Fruit fly (Drosophila melanogaster) whole organism, embryonic: ENCODE data around the gene Cdc37.
A peak's percentile ranks its signal among the peaks of the same experiment; 100 is the strongest.

Experiments used
- Bgb ChIP-seq: fragments of 200-800 bp; sonication (Bioruptor generic); IDR thresholded peaks from 2 replicates; pipeline ENCODE4 v1.3.6; 2022; ENCODE audit warnings: missing biosample characterization, missing genetic modification characterization; ENCODE audit not compliant: partially characterized antibody
- C15 ChIP-seq: fragments of 200-800 bp; sonication (Bioruptor generic); IDR thresholded peaks from 3 replicates; pipeline ENCODE4 v1.3.6; 2022; ENCODE audit warnings: missing biosample characterization, missing genetic modification characterization
- CG11504 ChIP-seq: fragments of 200-800 bp; sonication (Bioruptor generic); optimal IDR thresholded peaks from 3 replicates; lab custom pipeline; 2019; ENCODE audit warnings: missing biosample characterization, mild to moderate bottlenecking, missing genetic modification characterization, moderate library complexity
- CG12236 ChIP-seq: fragments of 200-800 bp; sonication (Bioruptor generic); optimal IDR thresholded peaks from 2 replicates; lab custom pipeline; 2016; ENCODE audit warnings: missing biosample characterization, missing genetic modification characterization
- CG12769 ChIP-seq: fragments of 200-800 bp; sonication (Bioruptor generic); optimal IDR thresholded peaks from 2 replicates; lab custom pipeline; 2019; ENCODE audit warnings: missing biosample characterization, mild to moderate bottlenecking, missing genetic modification characterization, moderate library complexity
- CG13296 ChIP-seq: fragments of 200-800 bp; sonication (Bioruptor generic); optimal IDR thresholded peaks from 3 replicates; lab custom pipeline; 2018; ENCODE audit warnings: missing biosample characterization, mild to moderate bottlenecking, missing genetic modification characterization
- CG14014 ChIP-seq: fragments of 200-800 bp; sonication (Bioruptor generic); IDR thresholded peaks from 2 replicates; pipeline ENCODE4 v1.3.6; 2022; ENCODE audit warnings: missing biosample characterization, missing genetic modification characterization
- CG14441 ChIP-seq: fragments of 200-800 bp; sonication (Bioruptor generic); IDR thresholded peaks from 2 replicates; pipeline ENCODE4 v1.3.6; 2022; ENCODE audit warnings: missing biosample characterization, missing genetic modification characterization
- CG14710 ChIP-seq: fragments of 200-800 bp; sonication (Bioruptor generic); optimal IDR thresholded peaks from 3 replicates; lab custom pipeline; 2019; ENCODE audit warnings: missing biosample characterization, mild to moderate bottlenecking, missing genetic modification characterization, moderate library complexity
- CG17328 ChIP-seq: fragments of 200-800 bp; sonication (Bioruptor generic); IDR thresholded peaks from 2 replicates; pipeline ENCODE4 v1.3.6; 2022; ENCODE audit warnings: missing biosample characterization, missing genetic modification characterization
- CG2889 ChIP-seq: fragments of 200-800 bp; sonication (Bioruptor generic); IDR thresholded peaks from 3 replicates; pipeline ENCODE4 v1.3.6; 2022; ENCODE audit warnings: missing biosample characterization, missing genetic modification characterization
- CG30431 ChIP-seq: fragments of 200-800 bp; sonication (Bioruptor generic); optimal IDR thresholded peaks from 2 replicates; lab custom pipeline; 2017; ENCODE audit warnings: missing biosample characterization, missing genetic modification characterization
- CG3065 ChIP-seq: fragments of 200-800 bp; sonication (Bioruptor generic); optimal IDR thresholded peaks from 2 replicates; lab custom pipeline; 2016; ENCODE audit warnings: missing biosample characterization, missing genetic modification characterization
- CG3995 ChIP-seq: fragments of 200-800 bp; sonication (Bioruptor generic); optimal IDR thresholded peaks from 3 replicates; lab custom pipeline; 2016; ENCODE audit warnings: missing biosample characterization, missing genetic modification characterization
- CG4282 ChIP-seq: fragments of 200-800 bp; sonication (Bioruptor generic); optimal IDR thresholded peaks from 2 replicates; lab custom pipeline; 2016; ENCODE audit warnings: missing biosample characterization, missing genetic modification characterization
- CG4707 ChIP-seq: fragments of 200-800 bp; sonication (Bioruptor generic); optimal IDR thresholded peaks from 2 replicates; lab custom pipeline; 2018; ENCODE audit warnings: missing biosample characterization, mild to moderate bottlenecking, missing genetic modification characterization, moderate library complexity
- CG6689 ChIP-seq: fragments of 200-800 bp; sonication (Bioruptor generic); IDR thresholded peaks from 2 replicates; pipeline ENCODE4 v1.3.6; 2022; ENCODE audit warnings: missing biosample characterization, missing genetic modification characterization
- CG7357 ChIP-seq: fragments of 200-800 bp; sonication (Bioruptor generic); IDR thresholded peaks from 3 replicates; pipeline ENCODE4 v1.3.6; 2022; ENCODE audit warnings: missing biosample characterization, missing genetic modification characterization
- CG7372 ChIP-seq: fragments of 200-800 bp; sonication (Bioruptor generic); IDR thresholded peaks from 2 replicates; pipeline ENCODE4 v1.3.6; 2022; ENCODE audit warnings: missing biosample characterization, missing genetic modification characterization
- CG7839 ChIP-seq: fragments of 200-800 bp; sonication (Bioruptor generic); optimal IDR thresholded peaks from 3 replicates; lab custom pipeline; 2018; ENCODE audit warnings: missing biosample characterization, mild to moderate bottlenecking, missing genetic modification characterization, moderate library complexity
- CG7963 ChIP-seq: fragments of 200-800 bp; sonication (Bioruptor generic); IDR thresholded peaks from 3 replicates; pipeline ENCODE4 v1.3.6; 2022; ENCODE audit warnings: missing biosample characterization, missing genetic modification characterization; ENCODE audit not compliant: partially characterized antibody
- Dip2 ChIP-seq: fragments of 200-800 bp; sonication (Bioruptor generic); IDR thresholded peaks from 2 replicates; pipeline ENCODE4 v1.3.6; 2022; ENCODE audit warnings: missing biosample characterization, missing genetic modification characterization
- Ets65A ChIP-seq: fragments of 200-800 bp; sonication (Bioruptor generic); peaks from one replicate; lab custom pipeline; 2016; ENCODE audit warnings: missing biosample characterization, missing genetic modification characterization
- Hmx ChIP-seq: fragments of 200-800 bp; sonication (Bioruptor generic); optimal IDR thresholded peaks from 2 replicates; lab custom pipeline; 2016; ENCODE audit warnings: missing biosample characterization, missing genetic modification characterization
- Hr78 ChIP-seq, 2 experiments: fragments of 200-800 bp in 1 of 2; fragments of >200 bp in 1 of 2; sonication (Bioruptor generic) in 1 of 2; optimal IDR thresholded peaks; 2 replicates each; lab custom pipeline; 2017 to 2019; ENCODE audit warnings: missing biosample characterization in 2 of 2, missing genetic modification characterization in 2 of 2, mild to moderate bottlenecking in 1 of 2, moderate library complexity in 1 of 2
- Lpt ChIP-seq: fragments of >200 bp; optimal IDR thresholded peaks from 2 replicates; lab custom pipeline; 2018; ENCODE audit warnings: missing biosample characterization, missing genetic modification characterization
- NfI ChIP-seq: fragments of 200-800 bp; sonication (Bioruptor generic); optimal IDR thresholded peaks from 3 replicates; lab custom pipeline; 2018; ENCODE audit warnings: missing biosample characterization, mild to moderate bottlenecking, missing genetic modification characterization, moderate library complexity
- Rx ChIP-seq: fragments of 200-800 bp; sonication (Bioruptor generic); IDR thresholded peaks from 2 replicates; pipeline ENCODE4 v1.3.6; 2022; ENCODE audit warnings: missing biosample characterization, missing genetic modification characterization
- Ssrp ChIP-seq: fragments of 200-800 bp; sonication (Bioruptor generic); optimal IDR thresholded peaks from 2 replicates; lab custom pipeline; 2018; ENCODE audit warnings: missing biosample characterization, mild to moderate bottlenecking, missing genetic modification characterization, moderate library complexity
- btn ChIP-seq: fragments of 200-800 bp; sonication (Bioruptor generic); optimal IDR thresholded peaks from 2 replicates; lab custom pipeline; 2016; ENCODE audit warnings: missing biosample characterization, missing genetic modification characterization
- disco-r ChIP-seq: fragments of 200-800 bp; sonication (Bioruptor generic); optimal IDR thresholded peaks from 2 replicates; lab custom pipeline; 2016; ENCODE audit warnings: missing biosample characterization, missing genetic modification characterization
- ems ChIP-seq: fragments of 200-800 bp; sonication (Bioruptor generic); optimal IDR thresholded peaks from 3 replicates; lab custom pipeline; 2016; ENCODE audit warnings: missing biosample characterization, missing genetic modification characterization
- en ChIP-seq: fragments of 200-800 bp; sonication (Bioruptor generic); optimal IDR thresholded peaks from 2 replicates; lab custom pipeline; 2016; ENCODE audit warnings: missing biosample characterization, missing genetic modification characterization
- esg ChIP-seq: fragments of 200-800 bp; sonication (Bioruptor generic); conservative IDR thresholded peaks from 2 replicates; pipeline ENCODE4 v1.3.6; 2022; ENCODE audit warnings: missing biosample characterization, missing genetic modification characterization
- fd64A ChIP-seq: fragments of 200-800 bp; sonication (Bioruptor generic); optimal IDR thresholded peaks from 3 replicates; lab custom pipeline; 2018; ENCODE audit warnings: missing biosample characterization, mild to moderate bottlenecking, missing genetic modification characterization
- gce ChIP-seq: fragments of 200-800 bp; sonication (Bioruptor generic); IDR thresholded peaks from 3 replicates; pipeline ENCODE4 v1.3.6; 2022; ENCODE audit warnings: missing biosample characterization, missing genetic modification characterization
- gcm ChIP-seq: fragments of 200-800 bp; sonication (Bioruptor generic); optimal IDR thresholded peaks from 2 replicates; lab custom pipeline; 2019; ENCODE audit warnings: missing biosample characterization, mild to moderate bottlenecking, missing genetic modification characterization, moderate library complexity
- grau ChIP-seq: fragments of 200-800 bp; optimal IDR thresholded peaks from 3 replicates; lab custom pipeline; 2019; ENCODE audit warnings: missing biosample characterization, mild to moderate bottlenecking, missing genetic modification characterization, moderate library complexity
- gsb ChIP-seq: fragments of 200-800 bp; sonication (Bioruptor generic); IDR thresholded peaks from 2 replicates; pipeline ENCODE4 v1.3.6; 2022; ENCODE audit warnings: missing biosample characterization, missing genetic modification characterization
- ham ChIP-seq: fragments of 200-800 bp; sonication (Bioruptor generic); IDR thresholded peaks from 2 replicates; pipeline ENCODE4 v1.3.6; 2022; ENCODE audit warnings: missing biosample characterization, missing genetic modification characterization
- luna ChIP-seq: fragments of 200-800 bp; sonication (Bioruptor generic); optimal IDR thresholded peaks from 2 replicates; lab custom pipeline; 2016; ENCODE audit warnings: missing biosample characterization, missing genetic modification characterization
- odd ChIP-seq: fragments of 200-800 bp; sonication (Bioruptor generic); optimal IDR thresholded peaks from 2 replicates; lab custom pipeline; 2017; ENCODE audit warnings: missing biosample characterization, mild to moderate bottlenecking, missing genetic modification characterization
- onecut ChIP-seq: fragments of 200-800 bp; sonication (Bioruptor generic); IDR thresholded peaks from 2 replicates; pipeline ENCODE4 v1.3.6; 2022; ENCODE audit warnings: missing biosample characterization, missing genetic modification characterization
- pfk ChIP-seq: fragments of 200-800 bp; sonication (Bioruptor generic); optimal IDR thresholded peaks from 2 replicates; lab custom pipeline; 2018; ENCODE audit warnings: missing biosample characterization, mild to moderate bottlenecking, missing genetic modification characterization, moderate library complexity
- run ChIP-seq: fragments of 200-800 bp; sonication (Bioruptor generic); optimal IDR thresholded peaks from 3 replicates; lab custom pipeline; 2018; ENCODE audit warnings: missing biosample characterization, mild to moderate bottlenecking, missing genetic modification characterization
- sc ChIP-seq, 3 experiments: fragments of >200 bp in 2 of 3; fragments of 200-800 bp in 1 of 3; sonication (Bioruptor generic) in 1 of 3; optimal IDR thresholded peaks; 2 replicates in 2 of 3; 3 replicates in 1 of 3; lab custom pipeline; 2017; ENCODE audit warnings: mild to moderate bottlenecking in 1 of 3, missing biosample characterization in 1 of 3, missing genetic modification characterization in 1 of 3, missing genetic modification reagents in 1 of 3
- sisA ChIP-seq: fragments of 200-800 bp; sonication (Bioruptor generic); IDR thresholded peaks from 2 replicates; pipeline ENCODE4 v1.3.6; 2022; ENCODE audit warnings: missing biosample characterization, missing genetic modification characterization
- slou ChIP-seq: fragments of 200-800 bp; sonication (Bioruptor generic); optimal IDR thresholded peaks from 3 replicates; lab custom pipeline; 2016; ENCODE audit warnings: missing biosample characterization, missing genetic modification characterization
- tup ChIP-seq: fragments of 200-800 bp; sonication (Bioruptor generic); optimal IDR thresholded peaks from 2 replicates; lab custom pipeline; 2016; ENCODE audit warnings: missing biosample characterization, mild to moderate bottlenecking, missing genetic modification characterization, moderate library complexity
- wek ChIP-seq: fragments of 200-800 bp; sonication (Bioruptor generic); optimal IDR thresholded peaks from 3 replicates; lab custom pipeline; 2018; ENCODE audit warnings: missing biosample characterization, mild to moderate bottlenecking, missing genetic modification characterization, moderate library complexity
- zf30C ChIP-seq: fragments of 200-800 bp; sonication (Bioruptor generic); optimal IDR thresholded peaks from 3 replicates; lab custom pipeline; 2018; ENCODE audit warnings: missing biosample characterization, mild to moderate bottlenecking, missing genetic modification characterization

Gene Cdc37

DNA sequence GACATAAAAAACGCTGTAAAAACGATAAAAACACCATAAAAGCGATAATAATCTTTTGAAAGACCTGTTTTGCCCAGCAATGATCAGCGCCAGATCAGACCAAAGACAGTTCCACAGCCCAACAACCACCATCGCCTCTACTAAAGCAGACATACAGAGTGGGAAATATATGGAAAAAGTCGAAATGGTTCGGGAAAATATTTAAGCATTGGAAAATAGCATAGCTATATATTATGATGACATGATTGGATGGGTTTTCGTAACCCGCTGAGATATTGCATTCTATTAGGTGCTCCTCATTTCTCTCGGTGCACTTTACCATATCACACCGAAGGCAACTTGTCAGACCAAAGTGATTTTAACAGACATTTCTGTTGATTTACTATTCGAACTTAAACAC lies 13.4 kb downstream of the Cdc37 start (continued):
- TF ChIP-seq wek (peak; percentile 75), CG7839 (tag; lab: Kevin White, UChicago) (peak; percentile 93), pfk (GFP tag; lab: Kevin White, UChicago) (no peak), CG6689 (peak; percentile 90), CG14710 (tag; lab: Kevin White, UChicago) (peak; percentile 61), C15 (GFP tag; lab: Robert Waterston, UW) (peak; percentile 80; the same call in 2 of the 3 replicates), luna (GFP tag; lab: Kevin White, UChicago) (peak; percentile 41), CG4707 (GFP tag; lab: Kevin White, UChicago) (peak; percentile 63), ems (GFP tag; lab: Kevin White, UChicago) (peak; percentile 87), Hmx (no peak), ham (GFP tag; lab: Robert Waterston, UW) (peak; percentile 71), CG7357 (GFP tag; lab: Robert Waterston, UW) (peak; percentile 77), gce (GFP tag; lab: Robert Waterston, UW) (peak; percentile 84; the same call in 1 of the 3 replicates), Dip2 (0 out of 2 replicates have a peak, but pooled peaks have one; percentile 38), disco-r (peak; percentile 80), CG7963 (GFP tag; lab: Robert Waterston, UW) (no peak), NfI (GFP tag; lab: Kevin White, UChicago) (peak; percentile 84), sc (optimal IDR thresholded peaks at IDR 0.05; lab: Kevin White, UChicago) (no peak), sc (GFP tag; optimal IDR thresholded peaks at IDR 0.05; lab: Kevin White, UChicago) (no peak), Rx (GFP tag; lab: Robert Waterston, UW) (peak; percentile 87), odd (GFP tag; lab: Kevin White, UChicago) (no peak), CG30431 (GFP tag; lab: Kevin White, UChicago) (peak; percentile 79), CG11504 (peak; percentile 92), btn (peak; percentile 81), sisA (peak; percentile 91), fd64A (GFP tag; lab: Kevin White, UChicago) (peak; percentile 49), gcm (GFP tag; lab: Kevin White, UChicago) (peak; percentile 78), Ets65A (GFP tag; lab: Kevin White, UChicago) (peak; percentile 96), CG14441 (GFP tag; lab: Robert Waterston, UW) (peak; percentile 95), slou (GFP tag; lab: Kevin White, UChicago) (peak; percentile 70), CG12236 (GFP tag; lab: Kevin White, UChicago) (peak; percentile 73), CG3995 (GFP tag; lab: Kevin White, UChicago) (peak; percentile 6), CG2889 (peak; percentile 84), CG17328 (GFP tag; lab: Robert Waterston, UW) (peak; percentile 91), CG4282 (peak; percentile 81), CG7372 (GFP tag; lab: Robert Waterston, UW) (peak; percentile 92), Lpt (GFP tag; lab: Kevin White, UChicago) (no peak), Hr78 (GFP tag; optimal IDR thresholded peaks at IDR 0.05; lab: Kevin White, UChicago) (no peak), zf30C (peak; percentile 19), esg (GFP tag; lab: Robert Waterston, UW) (peak; percentile 94), en (GFP tag; lab: Kevin White, UChicago) (peak; percentile 89), onecut (GFP tag; lab: Robert Waterston, UW) (peak; percentile 83), Bgb (GFP tag; lab: Robert Waterston, UW) (no peak), grau (tag; lab: Kevin White, UChicago) (peak; percentile 88), run (peak; percentile 74), CG3065 (peak; percentile 32), CG12769 (peak; percentile 98), Ssrp (tag; lab: Kevin White, UChicago) (peak; percentile 78), CG13296 (GFP tag; lab: Kevin White, UChicago) (peak; percentile 92), tup (GFP tag; lab: Kevin White, UChicago) (peak; percentile 72), gsb (GFP tag; lab: Robert Waterston, UW) (peak; percentile 93), CG14014 (GFP tag; lab: Robert Waterston, UW) (peak; percentile 95)
